Fruit fly (Drosophila melanogaster): ENCODE data around the gene kek5.

Gene kek5

DNA sequence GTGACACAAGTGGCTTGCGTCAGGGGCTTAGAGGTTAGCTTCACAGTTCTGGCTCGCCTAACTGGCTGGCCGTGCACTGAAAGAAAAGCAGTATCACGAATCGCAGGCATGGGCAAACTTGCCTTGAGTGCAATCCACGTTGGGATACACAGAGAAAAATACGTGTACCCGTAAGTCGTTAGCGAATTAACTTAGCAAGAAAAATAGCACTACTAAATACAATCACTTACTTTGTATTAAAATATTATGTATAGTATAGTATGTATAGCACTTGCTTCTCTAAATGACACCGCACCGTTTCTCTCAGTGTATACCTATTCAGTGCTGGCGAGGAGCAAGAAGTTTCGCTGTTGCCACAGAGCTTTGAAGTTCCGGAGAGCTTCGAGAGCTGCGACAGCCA is 100.2 kb downstream of the kek5 start (continued):
- TF ChIP-seq ci (GFP tag; IDR thresholded peaks at IDR 0.05) (peak; percentile 56; the same call in 1 of the 3 replicates), gce (GFP tag; IDR thresholded peaks at IDR 0.05) (no peak), Blimp-1 (GFP tag; optimal IDR thresholded peaks at IDR 0.05) (peak; percentile 37), pan (optimal IDR thresholded peaks at IDR 0.05) (no peak), pan (GFP tag; optimal IDR thresholded peaks at IDR 0.05 in 1 of 2, IDR thresholded peaks at IDR 0.05 in 1 of 2) (peak in 1 of 2 experiments; percentile 51), psq (GFP tag; optimal IDR thresholded peaks at IDR 0.05) (no peak), ara (GFP tag; IDR thresholded peaks at IDR 0.05) (no peak), CG4424 (GFP tag; optimal IDR thresholded peaks at IDR 0.05) (peak; percentile 31), CG8281 (tag; optimal IDR thresholded peaks at IDR 0.05) (no peak), tin (GFP tag; optimal IDR thresholded peaks at IDR 0.05) (peak; percentile 36), slbo (GFP tag; IDR thresholded peaks at IDR 0.05) (peak; percentile 53), Xbp1 (GFP tag; optimal IDR thresholded peaks at IDR 0.05) (peak; percentile 48), Dll (GFP tag; IDR thresholded peaks at IDR 0.05; ENCODE audit: partially characterized antibody) (no peak), abd-A (tag; optimal IDR thresholded peaks at IDR 0.05) (no peak), CG18476 (GFP tag; optimal IDR thresholded peaks at IDR 0.05) (no peak), CG1603 (tag; optimal IDR thresholded peaks at IDR 0.05) (peak; percentile 59), vvl (GFP tag; IDR thresholded peaks at IDR 0.05) (peak; percentile 51), H2.0 (GFP tag; IDR thresholded peaks at IDR 0.05) (peak; percentile 28; the same call in 1 of the 2 replicates), otp (GFP tag; IDR thresholded peaks at IDR 0.05) (no peak), CG12299 (tag; optimal IDR thresholded peaks at IDR 0.05) (no peak), yki (optimal IDR thresholded peaks at IDR 0.05) (no peak), CG17912 (GFP tag; optimal IDR thresholded peaks at IDR 0.05) (no peak), Scr (GFP tag; IDR thresholded peaks at IDR 0.05; ENCODE audit: partially characterized antibody) (no peak), ap (GFP tag; IDR thresholded peaks at IDR 0.05) (no peak), CG18619 (GFP tag; optimal IDR thresholded peaks at IDR 0.05) (peak; percentile 27), CG11560 (tag; IDR thresholded peaks at IDR 0.05) (0 out of 3 replicates have a peak, but pooled peaks have one; percentile 17), dysf (GFP tag; IDR thresholded peaks at IDR 0.05) (peak; percentile 59; the same call in 2 of the 3 replicates), fd3F (GFP tag; optimal IDR thresholded peaks at IDR 0.05) (peak; percentile 31), bigmax (GFP tag; optimal IDR thresholded peaks at IDR 0.05) (no peak), HLH3B (GFP tag; IDR thresholded peaks at IDR 0.05) (peak; percentile 43; the same call in 1 of the 2 replicates), CG17829 (tag; optimal IDR thresholded peaks at IDR 0.05) (peak; percentile 20), CG14667 (GFP tag; IDR thresholded peaks at IDR 0.05) (peak; percentile 45; the same call in 1 of the 2 replicates), az2 (GFP tag; optimal IDR thresholded peaks at IDR 0.05) (peak; percentile 14), HmgD (GFP tag; optimal IDR thresholded peaks at IDR 0.05) (no peak), Lhr (GFP tag; optimal IDR thresholded peaks at IDR 0.05) (no peak), CG2678 (tag; optimal IDR thresholded peaks at IDR 0.05) (peak; percentile 67), CG7556 (GFP tag; optimal IDR thresholded peaks at IDR 0.05) (peak; percentile 65), CG13775 (GFP tag; optimal IDR thresholded peaks at IDR 0.05) (no peak), CG6854 (GFP tag; optimal IDR thresholded peaks at IDR 0.05) (peak; percentile 25), amos (GFP tag; IDR thresholded peaks at IDR 0.05; ENCODE audit: partially characterized antibody) (no peak), peb (GFP tag; IDR thresholded peaks at IDR 0.05) (no peak), sqz (GFP tag; optimal IDR thresholded peaks at IDR 0.05) (no peak), mam (GFP tag; optimal IDR thresholded peaks at IDR 0.05) (no peak), ranshi (GFP tag; IDR thresholded peaks at IDR 0.05) (0 out of 2 replicates have a peak, but pooled peaks have one; percentile 40), Jarid2 (GFP tag; optimal IDR thresholded peaks at IDR 0.05) (no peak), Side (GFP tag; optimal IDR thresholded peaks at IDR 0.05) (no peak), dati (GFP tag; IDR thresholded peaks at IDR 0.05) (no peak), CG4707 (GFP tag; optimal IDR thresholded peaks at IDR 0.05) (no peak), CG10979 (tag; optimal IDR thresholded peaks at IDR 0.05) (peak; percentile 38), CG8388 (GFP tag; optimal IDR thresholded peaks at IDR 0.05) (peak; percentile 9), Dek (tag; optimal IDR thresholded peaks at IDR 0.05) (peak; percentile 34)

Data from whole organism, embryonic.